Fruit fly (Drosophila melanogaster): Measurements from ENCODE around the gene CG11134.

CG11134 gene

DNA sequence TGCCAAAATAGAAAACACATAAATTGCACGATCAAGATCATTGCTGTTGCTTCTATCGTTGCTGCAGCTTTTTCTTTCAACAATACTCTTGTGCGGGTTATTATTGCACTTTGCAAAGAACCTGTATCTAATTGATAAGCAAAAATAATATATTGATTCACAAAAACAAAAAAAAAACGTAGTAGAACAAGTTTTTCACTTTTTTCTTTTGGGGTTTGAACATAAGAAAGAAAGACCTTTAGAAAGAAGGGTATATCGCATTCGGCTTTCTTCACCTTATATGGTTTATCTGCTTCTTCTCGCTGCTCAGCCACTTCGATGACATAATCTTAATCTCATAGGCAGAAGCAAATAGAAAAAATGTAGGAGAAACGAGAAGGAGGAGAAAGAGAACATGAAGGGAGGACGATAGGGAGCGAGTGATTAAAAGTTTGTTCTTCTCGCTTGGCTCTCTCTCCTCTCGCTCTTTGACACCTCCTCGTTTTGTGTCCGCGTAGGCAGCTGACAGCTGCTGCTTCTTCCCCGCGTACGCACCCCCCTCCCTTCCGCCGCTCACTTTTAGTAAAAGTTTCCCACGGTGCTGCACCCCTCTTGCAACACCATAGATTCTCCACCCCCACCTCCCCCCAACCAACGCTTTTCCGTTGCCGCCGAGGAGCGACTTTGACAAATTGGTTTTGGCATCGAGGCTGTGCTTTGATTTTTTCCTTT, 38.9 kb upstream of the CG11134 start (continued):
- peak; percentile 14 for TF ChIP-seq CG17385 (GFP tag; optimal IDR thresholded peaks at IDR 0.05)
- TF ChIP-seq CG30020 (tag; optimal IDR thresholded peaks at IDR 0.05): no peak

DNA sequence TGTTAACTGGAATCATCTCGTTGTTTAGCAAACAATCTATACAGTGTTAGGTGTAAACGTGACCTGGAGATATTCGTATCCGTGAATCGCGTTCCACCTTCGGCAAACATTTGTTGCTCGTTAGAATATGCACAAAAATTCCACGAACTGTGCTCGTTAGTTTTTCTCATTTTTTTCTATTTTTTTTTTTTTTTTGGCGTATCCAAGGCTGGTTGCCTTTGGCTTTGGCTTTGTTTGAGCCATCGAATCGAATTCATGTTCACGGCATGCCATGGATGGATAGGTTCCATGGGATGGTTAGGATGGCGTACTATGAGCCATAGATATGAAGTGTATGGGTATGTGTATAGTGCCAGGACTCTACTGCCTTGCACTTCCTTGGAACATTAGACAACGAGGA, 38.1 kb upstream of the CG11134 start:
- TF ChIP-seq Gug (GFP tag; IDR thresholded peaks at IDR 0.05) (no peak), Ets65A (GFP tag) (peak; percentile 69)

DNA sequence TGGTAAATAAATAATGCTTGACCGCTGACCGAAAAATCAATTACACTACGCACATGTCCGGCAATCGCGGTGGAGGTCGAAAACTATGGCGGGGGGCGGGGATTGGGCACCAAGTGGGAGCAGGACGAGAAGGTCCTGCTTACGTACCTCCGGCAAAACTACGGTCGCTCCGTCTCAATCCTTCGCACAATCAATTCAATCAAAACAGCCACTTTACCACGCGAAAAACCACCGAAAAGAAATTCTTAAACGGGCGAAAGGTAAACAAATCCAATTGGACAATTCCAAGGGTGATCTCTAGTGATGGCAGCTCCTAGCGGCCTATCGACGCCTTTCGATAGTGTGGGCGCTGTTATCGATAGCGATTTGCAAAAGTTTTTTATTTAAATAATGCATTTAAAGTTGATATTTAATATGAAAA, 19.8 kb upstream of the CG11134 start, which contains the start of gene Nadsyn:
Gene Nadsyn (minus strand): TSS at position 304 of the 421 bp plus-strand sequence.
- no peak for TF ChIP-seq crp (GFP tag; optimal IDR thresholded peaks at IDR 0.05)
- TF ChIP-seq CG3065 (GFP tag; optimal IDR thresholded peaks at IDR 0.05): no peak
- no peak for TF ChIP-seq Mad (GFP tag; optimal IDR thresholded peaks at IDR 0.05)
- TF ChIP-seq inv (GFP tag; IDR thresholded peaks at IDR 0.05; ENCODE audit: partially characterized antibody): peak; percentile 70
- peak; percentile 79 for TF ChIP-seq Doc3 (GFP tag; IDR thresholded peaks at IDR 0.05; ENCODE audit: partially characterized antibody)
- TF ChIP-seq Ets97D (GFP tag; optimal IDR thresholded peaks at IDR 0.05): peak; percentile 25
- TF ChIP-seq dysf (GFP tag; IDR thresholded peaks at IDR 0.05): no peak
- TF ChIP-seq MESR4 (GFP tag; optimal IDR thresholded peaks at IDR 0.05): peak; percentile 53
- TF ChIP-seq shn (GFP tag; optimal IDR thresholded peaks at IDR 0.05): no peak
- TF ChIP-seq wor (GFP tag; IDR thresholded peaks at IDR 0.05): no peak
- peak; percentile 77 for TF ChIP-seq crol (GFP tag; IDR thresholded peaks at IDR 0.05)
- no peak for TF ChIP-seq Hand (GFP tag; optimal IDR thresholded peaks at IDR 0.05)
- peak; percentile 45 for TF ChIP-seq stwl (tag; optimal IDR thresholded peaks at IDR 0.05)
- no peak for TF ChIP-seq Hsf (GFP tag; optimal IDR thresholded peaks at IDR 0.05)
- peak; percentile 70 for TF ChIP-seq onecut (GFP tag; IDR thresholded peaks at IDR 0.05)
- peak; percentile 73 for TF ChIP-seq MBD-R2 (GFP tag; IDR thresholded peaks at IDR 0.05)
- no peak for TF ChIP-seq D19A (tag; optimal IDR thresholded peaks at IDR 0.05)
- TF ChIP-seq tio (GFP tag; optimal IDR thresholded peaks at IDR 0.05): no peak
- no peak for TF ChIP-seq CG43689 (GFP tag; IDR thresholded peaks at IDR 0.05)
- peak; percentile 84 for TF ChIP-seq Bgb (GFP tag; IDR thresholded peaks at IDR 0.05; ENCODE audit: partially characterized antibody)
- TF ChIP-seq CG13296 (GFP tag; optimal IDR thresholded peaks at IDR 0.05): no peak
- TF ChIP-seq Scr (GFP tag; IDR thresholded peaks at IDR 0.05; ENCODE audit: partially characterized antibody): peak; percentile 86
- peak; percentile 68; the same call in 1 of the 2 replicates for TF ChIP-seq sna (GFP tag; IDR thresholded peaks at IDR 0.05; ENCODE audit: partially characterized antibody)
- no peak for TF ChIP-seq fd3F (GFP tag; optimal IDR thresholded peaks at IDR 0.05)
- TF ChIP-seq nom (GFP tag; optimal IDR thresholded peaks at IDR 0.05): no peak
- peak; percentile 49 for TF ChIP-seq CG2116 (GFP tag; optimal IDR thresholded peaks at IDR 0.05)
- peak; percentile 9 for TF ChIP-seq lilli (GFP tag; optimal IDR thresholded peaks at IDR 0.05)
- TF ChIP-seq CG2129 (GFP tag; IDR thresholded peaks at IDR 0.05; ENCODE audit: partially characterized antibody): peak; percentile 65; the same call in 1 of the 2 replicates
- no peak for TF ChIP-seq MTF-1 (GFP tag; optimal IDR thresholded peaks at IDR 0.05; ENCODE audit: borderline replicate concordance)
- peak; percentile 19 for TF ChIP-seq phol (tag; optimal IDR thresholded peaks at IDR 0.05)
- TF ChIP-seq amos (GFP tag; IDR thresholded peaks at IDR 0.05; ENCODE audit: partially characterized antibody): peak; percentile 89
- TF ChIP-seq pzg (GFP tag; optimal IDR thresholded peaks at IDR 0.05): peak; percentile 49
- no peak for TF ChIP-seq Sry-β (GFP tag; optimal IDR thresholded peaks at IDR 0.05)
- TF ChIP-seq Hmx (GFP tag; optimal IDR thresholded peaks at IDR 0.05): no peak
- peak; percentile 77 for TF ChIP-seq E2f2 (GFP tag; IDR thresholded peaks at IDR 0.05)
- TF ChIP-seq zen2 (GFP tag; IDR thresholded peaks at IDR 0.05; ENCODE audit: partially characterized antibody): peak; percentile 71
- TF ChIP-seq sug (tag; optimal IDR thresholded peaks at IDR 0.05): no peak
- no peak for TF ChIP-seq gfzf (GFP tag; optimal IDR thresholded peaks at IDR 0.05)
- peak; percentile 52 for TF ChIP-seq ato (GFP tag; IDR thresholded peaks at IDR 0.05; ENCODE audit: partially characterized antibody)
- TF ChIP-seq CG6791 (GFP tag; IDR thresholded peaks at IDR 0.05; ENCODE audit: partially characterized antibody): peak; percentile 80
- TF ChIP-seq Dfd (GFP tag; optimal IDR thresholded peaks at IDR 0.05): no peak

Measured in whole organism, embryonic.